Worm (Caenorhabditis elegans) whole organism, L3 larva: ENCODE measurements around the gene sre-32.

Experiments used
- ceh-82 ChIP-seq: fragments of 150-350 bp; optimal IDR thresholded peaks from 2 replicates; lab custom pipeline; 2014; ENCODE audit warnings: missing biosample characterization, missing genetic modification characterization
- ceh-9 ChIP-seq: sonication (generic microtip); optimal IDR thresholded peaks from 2 replicates; lab custom pipeline; 2018; ENCODE audit warnings: missing biosample characterization, missing genetic modification characterization
- lin-15B ChIP-seq: fragments of 150-350 bp; optimal IDR thresholded peaks from 2 replicates; lab custom pipeline; 2014; ENCODE audit warnings: missing biosample characterization, missing genetic modification characterization
- nhr-25 ChIP-seq: sonication (generic microtip); optimal IDR thresholded peaks from 2 replicates; lab custom pipeline; 2017; ENCODE audit warnings: missing biosample characterization, missing genetic modification characterization
- pqm-1 ChIP-seq: fragments of 150-350 bp; optimal IDR thresholded peaks from 2 replicates; lab custom pipeline; 2017; ENCODE audit warnings: missing biosample characterization, missing genetic modification characterization, inconsistent platforms

- no peak for TF ChIP-seq ceh-9 (tag; lab: Kevin White, UChicago)
- TF ChIP-seq lin-15B (tag; lab: Kevin White, UChicago), result no peak
- no peak for TF ChIP-seq pqm-1 (tag; lab: Kevin White, UChicago)
- no peak for TF ChIP-seq ceh-82
- no peak for TF ChIP-seq nhr-25 (tag; lab: Kevin White, UChicago)
Observed at ce11 chrII:12482622-12483021, 26.1 kb upstream of the sre-32 start, which contains the start of gene fbxb-102.
